Fruit fly (Drosophila melanogaster) whole organism, embryonic: ENCODE measurements around the gene Abi.

Source experiments
- Adf1 ChIP-seq: fragments of 200-800 bp; sonication (Bioruptor generic); IDR thresholded peaks from 2 replicates; pipeline ENCODE4 v1.3.6; 2022; ENCODE audit warnings: missing biosample characterization, missing genetic modification characterization
- CG11247 ChIP-seq: fragments of 200-800 bp; sonication (Bioruptor generic); IDR thresholded peaks from 2 replicates; pipeline ENCODE4 v1.3.6; 2022; ENCODE audit warnings: missing biosample characterization, missing genetic modification characterization
- CG11696 ChIP-seq: fragments of 200-800 bp; sonication (Bioruptor generic); IDR thresholded peaks from 2 replicates; pipeline ENCODE4 v1.3.6; 2022; ENCODE audit warnings: missing biosample characterization, missing genetic modification characterization
- CG12391 ChIP-seq: fragments of 200-800 bp; sonication (Bioruptor generic); optimal IDR thresholded peaks from 3 replicates; lab custom pipeline; 2018; ENCODE audit warnings: missing biosample characterization, mild to moderate bottlenecking, missing genetic modification characterization, moderate library complexity
- CG14014 ChIP-seq: fragments of 200-800 bp; sonication (Bioruptor generic); IDR thresholded peaks from 2 replicates; pipeline ENCODE4 v1.3.6; 2022; ENCODE audit warnings: missing biosample characterization, missing genetic modification characterization
- CG14667 ChIP-seq: fragments of 200-800 bp; sonication (Bioruptor generic); IDR thresholded peaks from 2 replicates; pipeline ENCODE4 v1.3.6; 2022; ENCODE audit warnings: missing biosample characterization, missing genetic modification characterization
- CG14860 ChIP-seq: fragments of 200-800 bp; sonication (Bioruptor generic); IDR thresholded peaks from 3 replicates; pipeline ENCODE4 v1.3.6; 2022; ENCODE audit warnings: missing biosample characterization, missing genetic modification characterization; ENCODE audit not compliant: partially characterized antibody
- CG15514 ChIP-seq: fragments of 200-800 bp; sonication (Bioruptor generic); optimal IDR thresholded peaks from 3 replicates; lab custom pipeline; 2017; ENCODE audit warnings: missing biosample characterization, missing genetic modification characterization, mild to moderate bottlenecking, moderate library complexity, missing genetic modification reagents
- CG1603 ChIP-seq: fragments of 200-800 bp; sonication (Bioruptor generic); optimal IDR thresholded peaks from 2 replicates; lab custom pipeline; 2019; ENCODE audit warnings: missing biosample characterization, mild to moderate bottlenecking, missing genetic modification characterization, moderate library complexity
- CG16863 ChIP-seq: fragments of 200-800 bp; sonication (Bioruptor generic); optimal IDR thresholded peaks from 3 replicates; lab custom pipeline; 2016; ENCODE audit warnings: missing biosample characterization, missing genetic modification characterization
- CG17385 ChIP-seq: fragments of 200-800 bp; sonication (Bioruptor generic); optimal IDR thresholded peaks from 3 replicates; lab custom pipeline; 2018; ENCODE audit warnings: missing biosample characterization, mild to moderate bottlenecking, missing genetic modification characterization
- CG18619 ChIP-seq: fragments of 200-800 bp; sonication (Bioruptor generic); optimal IDR thresholded peaks from 3 replicates; lab custom pipeline; 2017; ENCODE audit warnings: missing biosample characterization, mild to moderate bottlenecking, missing genetic modification characterization
- CG2116 ChIP-seq: fragments of 200-800 bp; sonication (Bioruptor generic); optimal IDR thresholded peaks from 3 replicates; lab custom pipeline; 2018; ENCODE audit warnings: missing biosample characterization, mild to moderate bottlenecking, missing genetic modification characterization
- CG2129 ChIP-seq: fragments of 200-800 bp; sonication (Bioruptor generic); IDR thresholded peaks from 2 replicates; pipeline ENCODE4 v1.3.6; 2022; ENCODE audit warnings: missing biosample characterization, missing genetic modification characterization; ENCODE audit not compliant: partially characterized antibody
- CG2199 ChIP-seq: fragments of 200-800 bp; sonication (Bioruptor generic); IDR thresholded peaks from 3 replicates; pipeline ENCODE4 v1.3.6; 2022; ENCODE audit warnings: missing biosample characterization, missing genetic modification characterization
- CG2875 ChIP-seq: fragments of 200-800 bp; sonication (Bioruptor generic); optimal IDR thresholded peaks from 2 replicates; lab custom pipeline; 2017; ENCODE audit warnings: missing biosample characterization, mild to moderate bottlenecking, missing genetic modification characterization, missing genetic modification reagents
- CG3065 ChIP-seq: fragments of 200-800 bp; sonication (Bioruptor generic); optimal IDR thresholded peaks from 2 replicates; lab custom pipeline; 2016; ENCODE audit warnings: missing biosample characterization, missing genetic modification characterization
- CG32767 ChIP-seq: fragments of 200-800 bp; sonication (Bioruptor generic); IDR thresholded peaks from 2 replicates; pipeline ENCODE4 v1.3.6; 2022; ENCODE audit warnings: missing biosample characterization, missing genetic modification characterization
- CG3407 ChIP-seq: fragments of 200-800 bp; sonication (Bioruptor generic); optimal IDR thresholded peaks from 2 replicates; lab custom pipeline; 2018; ENCODE audit warnings: missing biosample characterization, mild to moderate bottlenecking, missing genetic modification characterization
- CG3726 ChIP-seq: fragments of 200-800 bp; sonication (Bioruptor generic); IDR thresholded peaks from 3 replicates; pipeline ENCODE4, ENCODE4 v1.3.6; 2022; ENCODE audit warnings: missing biosample characterization, missing genetic modification characterization
- CG7928 ChIP-seq: fragments of 200-800 bp; sonication (Bioruptor generic); optimal IDR thresholded peaks from 2 replicates; lab custom pipeline; 2017; ENCODE audit warnings: missing biosample characterization, mild to moderate bottlenecking, missing genetic modification characterization
- CG9437 ChIP-seq: fragments of 200-800 bp; sonication (Bioruptor generic); optimal IDR thresholded peaks from 2 replicates; lab custom pipeline; 2018; ENCODE audit warnings: missing biosample characterization, mild to moderate bottlenecking, missing genetic modification characterization
- CHES-1-like ChIP-seq: fragments of 200-800 bp; sonication (Bioruptor generic); optimal IDR thresholded peaks from 2 replicates; lab custom pipeline; 2016; ENCODE audit warnings: missing biosample characterization, missing genetic modification characterization
- CkIIα-i1 ChIP-seq: fragments of 200-800 bp; sonication (Bioruptor generic); IDR thresholded peaks from 2 replicates; pipeline ENCODE4 v1.3.6; 2022; ENCODE audit warnings: missing biosample characterization, missing genetic modification characterization
- Dek ChIP-seq: fragments of 200-800 bp; sonication (Bioruptor generic); optimal IDR thresholded peaks from 3 replicates; lab custom pipeline; 2019; ENCODE audit warnings: missing biosample characterization, mild to moderate bottlenecking, missing genetic modification characterization, moderate library complexity
- ERR ChIP-seq: fragments of 200-800 bp; sonication (Bioruptor generic); optimal IDR thresholded peaks from 2 replicates; lab custom pipeline; 2016; ENCODE audit warnings: missing biosample characterization, missing genetic modification characterization
- Elba2 ChIP-seq: fragments of 200-800 bp; sonication (Bioruptor generic); optimal IDR thresholded peaks from 3 replicates; lab custom pipeline; 2016; ENCODE audit warnings: missing biosample characterization, missing genetic modification characterization
- H2.0 ChIP-seq: fragments of 200-800 bp; sonication (Bioruptor generic); IDR thresholded peaks from 2 replicates; pipeline ENCODE4 v1.3.6; 2022; ENCODE audit warnings: missing biosample characterization, missing genetic modification characterization
- Hand ChIP-seq: fragments of 200-800 bp; sonication (Bioruptor generic); optimal IDR thresholded peaks from 2 replicates; lab custom pipeline; 2017; ENCODE audit warnings: mild to moderate bottlenecking, missing biosample characterization, missing genetic modification reagents, missing genetic modification characterization
- Lhr ChIP-seq: fragments of 200-800 bp; sonication (Bioruptor generic); optimal IDR thresholded peaks from 3 replicates; lab custom pipeline; 2017; ENCODE audit warnings: mild to moderate bottlenecking, missing biosample characterization, missing genetic modification reagents, missing genetic modification characterization
- Nf-YC ChIP-seq: fragments of 200-800 bp; optimal IDR thresholded peaks from 3 replicates; lab custom pipeline; 2019; ENCODE audit warnings: missing biosample characterization, mild to moderate bottlenecking, missing genetic modification characterization, moderate library complexity
- Ravus ChIP-seq: fragments of 200-800 bp; sonication (Bioruptor generic); IDR thresholded peaks from 2 replicates; pipeline ENCODE4 v1.3.6; 2022; ENCODE audit warnings: missing biosample characterization, missing genetic modification characterization
- Spps ChIP-seq: fragments of 200-800 bp; sonication (Bioruptor generic); optimal IDR thresholded peaks from 2 replicates; lab custom pipeline; 2018; ENCODE audit warnings: missing biosample characterization, mild to moderate bottlenecking, missing genetic modification characterization
- TFAM ChIP-seq: fragments of 200-800 bp; sonication (Bioruptor generic); optimal IDR thresholded peaks from 2 replicates; lab custom pipeline; 2017; ENCODE audit warnings: missing biosample characterization, missing genetic modification characterization, inconsistent platforms
- Tbp ChIP-seq: fragments of >200 bp; optimal IDR thresholded peaks from 2 replicates; lab custom pipeline; 2018; ENCODE audit warnings: missing biosample characterization, missing genetic modification characterization
- ato ChIP-seq: fragments of 200-800 bp; sonication (Bioruptor generic); IDR thresholded peaks from 2 replicates; pipeline ENCODE4 v1.3.6; 2022; ENCODE audit warnings: missing biosample characterization, missing genetic modification characterization; ENCODE audit not compliant: partially characterized antibody
- dpn ChIP-seq, 2 experiments: fragments of 200-800 bp; sonication (Bioruptor generic); optimal IDR thresholded peaks; 3 replicates each; lab custom pipeline; 2016; ENCODE audit warnings: missing biosample characterization in 2 of 2, missing genetic modification characterization in 2 of 2
- emc ChIP-seq: fragments of 200-800 bp; sonication (Bioruptor generic); optimal IDR thresholded peaks from 2 replicates; lab custom pipeline; 2016; ENCODE audit warnings: missing biosample characterization, missing genetic modification characterization
- gt ChIP-seq: fragments of 200-800 bp; sonication (Bioruptor generic); IDR thresholded peaks from 2 replicates; pipeline ENCODE4 v1.3.6; 2022; ENCODE audit warnings: missing biosample characterization, missing genetic modification characterization
- hth ChIP-seq: fragments of >200 bp; optimal IDR thresholded peaks from 2 replicates; lab custom pipeline; 2017; ENCODE audit warnings: inconsistent platforms
- maf-S ChIP-seq: fragments of 200-800 bp; sonication (Bioruptor generic); optimal IDR thresholded peaks from 2 replicates; lab custom pipeline; 2016; ENCODE audit warnings: missing biosample characterization, missing genetic modification characterization
- mam ChIP-seq: fragments of 200-800 bp; sonication (Bioruptor generic); optimal IDR thresholded peaks from 3 replicates; lab custom pipeline; 2016; ENCODE audit warnings: missing biosample characterization, missing genetic modification characterization
- nau ChIP-seq: fragments of 200-800 bp; sonication (Bioruptor generic); optimal IDR thresholded peaks from 3 replicates; lab custom pipeline; 2017; ENCODE audit warnings: missing biosample characterization, mild to moderate bottlenecking, missing genetic modification characterization, missing genetic modification reagents
- oc ChIP-seq: fragments of 200-800 bp; sonication (Bioruptor generic); optimal IDR thresholded peaks from 2 replicates; lab custom pipeline; 2018; ENCODE audit warnings: missing biosample characterization, mild to moderate bottlenecking, missing genetic modification characterization, moderate library complexity
- p53 ChIP-seq: fragments of 200-800 bp; sonication (Bioruptor generic); optimal IDR thresholded peaks from 2 replicates; lab custom pipeline; 2016; ENCODE audit warnings: missing biosample characterization, missing genetic modification characterization
- ro ChIP-seq: fragments of 200-800 bp; sonication (Bioruptor generic); IDR thresholded peaks from 2 replicates; pipeline ENCODE4 v1.3.6; 2022; ENCODE audit warnings: missing biosample characterization, missing genetic modification characterization
- sr ChIP-seq: fragments of 200-800 bp; sonication (Bioruptor generic); IDR thresholded peaks from 3 replicates; pipeline ENCODE4 v1.3.6; 2022; ENCODE audit warnings: missing biosample characterization, missing genetic modification characterization
- stc ChIP-seq: fragments of 200-800 bp; sonication (Bioruptor generic); IDR thresholded peaks from 2 replicates; pipeline ENCODE4 v1.3.6; 2022; ENCODE audit warnings: missing biosample characterization, missing genetic modification characterization
- vvl ChIP-seq: fragments of 200-800 bp; sonication (Bioruptor generic); IDR thresholded peaks from 2 replicates; pipeline ENCODE4 v1.3.6; 2022; ENCODE audit warnings: missing biosample characterization, missing genetic modification characterization
- zfh2 ChIP-seq: fragments of 200-800 bp; sonication (Bioruptor generic); optimal IDR thresholded peaks from 2 replicates; lab custom pipeline; 2016; ENCODE audit warnings: missing biosample characterization, missing genetic modification characterization

The Abi gene

DNA sequence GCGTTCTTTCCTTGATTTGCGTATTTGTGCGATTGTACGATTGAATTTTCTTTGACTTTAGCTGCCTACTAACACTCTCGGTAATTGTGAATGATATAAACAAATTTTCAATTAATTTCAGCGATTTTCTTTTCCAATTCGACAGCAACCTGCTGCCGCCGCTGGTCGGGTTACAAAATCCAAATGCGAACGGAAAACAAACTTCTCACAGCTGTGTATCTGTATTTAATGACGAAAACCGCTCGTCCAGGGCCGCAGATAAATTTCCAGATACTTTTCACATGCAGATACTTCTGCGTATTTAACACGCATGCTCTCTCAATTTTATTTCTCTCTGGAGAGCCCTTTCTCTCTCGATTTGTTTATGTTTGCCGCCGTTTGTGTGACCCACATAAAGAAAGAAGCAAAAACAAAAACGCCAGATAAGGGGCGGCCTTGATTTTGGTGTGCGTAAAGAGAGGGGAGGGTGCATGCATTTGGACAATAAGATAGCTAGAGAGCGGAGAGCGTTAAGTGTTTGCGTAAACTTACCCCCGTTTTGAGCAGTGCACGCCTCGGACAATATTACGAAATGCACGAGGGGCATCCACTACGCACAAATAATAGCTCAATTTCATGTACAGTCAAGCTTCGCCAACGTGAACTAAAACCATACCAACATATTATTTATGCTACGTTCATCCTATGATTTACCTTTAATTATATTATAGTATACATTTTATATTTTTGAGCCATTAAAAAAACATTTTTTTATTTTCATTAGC, 13.9 kb downstream of the Abi start, which contains the start of gene CG12402 (continued):
- TF ChIP-seq Tbp (GFP tag; lab: Kevin White, UChicago) (no peak), CG7928 (GFP tag; lab: Kevin White, UChicago) (peak; percentile 49), Elba2 (peak; percentile 88), Spps (tag; lab: Kevin White, UChicago) (peak; percentile 40), CG14667 (GFP tag; lab: Robert Waterston, UW) (peak; percentile 63), ERR (GFP tag; lab: Kevin White, UChicago) (peak; percentile 47), stc (GFP tag; lab: Robert Waterston, UW) (peak; percentile 90), CG14860 (GFP tag; lab: Robert Waterston, UW) (no peak), TFAM (GFP tag; lab: Kevin White, UChicago) (peak; percentile 60), p53 (GFP tag; lab: Kevin White, UChicago) (peak; percentile 2), mam (peak; percentile 59), oc (tag; lab: Kevin White, UChicago) (peak; percentile 70), sr (GFP tag; lab: Robert Waterston, UW) (peak; percentile 72), Hand (GFP tag; lab: Kevin White, UChicago) (peak; percentile 29), CG11247 (GFP tag; lab: Robert Waterston, UW) (peak; percentile 78), Ravus (GFP tag; lab: Robert Waterston, UW) (peak; percentile 48), CG12391 (tag; lab: Kevin White, UChicago) (peak; percentile 90), CG15514 (GFP tag; lab: Kevin White, UChicago) (peak; percentile 74), CG11696 (GFP tag; lab: Robert Waterston, UW) (peak; percentile 70), gt (GFP tag; lab: Robert Waterston, UW) (peak; percentile 58), zfh2 (GFP tag; lab: Kevin White, UChicago) (no peak), CG18619 (GFP tag; lab: Kevin White, UChicago) (peak; percentile 61), CG3407 (GFP tag; lab: Kevin White, UChicago) (peak; percentile 66), hth (lab: Kevin White, UChicago) (no peak), CG14014 (GFP tag; lab: Robert Waterston, UW) (peak; percentile 84), CG3726 (GFP tag; lab: Robert Waterston, UW) (peak; percentile 81; the same call in 2 of the 3 replicates), emc (GFP tag; lab: Kevin White, UChicago) (no peak), CG32767 (GFP tag; lab: Robert Waterston, UW) (peak; percentile 81), CG2116 (peak; percentile 49), H2.0 (GFP tag; lab: Robert Waterston, UW) (peak; percentile 86), CkIIα-i1 (GFP tag; lab: Robert Waterston, UW) (no peak), CG9437 (GFP tag; lab: Kevin White, UChicago) (peak; percentile 63), ato (GFP tag; lab: Robert Waterston, UW) (no peak), CG2199 (GFP tag; lab: Robert Waterston, UW) (peak; percentile 84), Lhr (GFP tag; lab: Kevin White, UChicago) (peak; percentile 47), CG2129 (GFP tag; lab: Robert Waterston, UW) (no peak), Adf1 (GFP tag; lab: Robert Waterston, UW) (peak; percentile 27), nau (GFP tag; lab: Kevin White, UChicago) (peak; percentile 76), CHES-1-like (GFP tag; lab: Kevin White, UChicago) (peak; percentile 43), Nf-YC (peak; percentile 77), Dek (tag; lab: Kevin White, UChicago) (peak; percentile 69), vvl (GFP tag; lab: Robert Waterston, UW) (peak; percentile 95), CG3065 (GFP tag; lab: Kevin White, UChicago) (peak; percentile 81), ro (peak; percentile 76), maf-S (GFP tag; lab: Kevin White, UChicago) (no peak), CG16863 (GFP tag; lab: Kevin White, UChicago) (peak; percentile 71), CG1603 (tag; lab: Kevin White, UChicago) (peak; percentile 79), dpn (GFP tag; optimal IDR thresholded peaks at IDR 0.05; lab: Kevin White, UChicago) (peak; percentile 73 to 86), CG2875 (GFP tag; lab: Kevin White, UChicago) (peak; percentile 84), CG17385 (GFP tag; lab: Kevin White, UChicago) (peak; percentile 70)
